Fruit fly (Drosophila melanogaster) whole organism, prepupa: ENCODE results near the gene SdhBL.

Experiments used
- Blimp-1 ChIP-seq: fragments of 200-800 bp; sonication (Bioruptor generic); optimal IDR thresholded peaks from 3 replicates; lab custom pipeline; 2017; ENCODE audit warnings: missing biosample characterization, missing genetic modification characterization, mild to moderate bottlenecking, moderate library complexity, missing genetic modification reagents
- CG10631 ChIP-seq: fragments of 200-800 bp; sonication (Bioruptor generic); optimal IDR thresholded peaks from 2 replicates; lab custom pipeline; 2016; ENCODE audit warnings: missing biosample characterization, missing genetic modification characterization
- CG10669 ChIP-seq: fragments of 200-800 bp; sonication (Bioruptor generic); optimal IDR thresholded peaks from 3 replicates; lab custom pipeline; 2018; ENCODE audit warnings: missing biosample characterization, mild to moderate bottlenecking, missing genetic modification characterization, moderate library complexity
- CG11294 ChIP-seq: fragments of 200-800 bp; sonication (Bioruptor generic); IDR thresholded peaks from 2 replicates; pipeline ENCODE4 v1.3.6; 2022; ENCODE audit warnings: missing biosample characterization, missing genetic modification characterization
- CG11762 ChIP-seq: fragments of 200-800 bp; sonication (Bioruptor generic); optimal IDR thresholded peaks from 3 replicates; lab custom pipeline; 2016; ENCODE audit warnings: missing biosample characterization, missing genetic modification characterization; ENCODE audit not compliant: insufficient read depth
- CG11902 ChIP-seq: fragments of 200-800 bp; sonication (Bioruptor generic); optimal IDR thresholded peaks from 3 replicates; lab custom pipeline; 2016; ENCODE audit warnings: missing biosample characterization, missing genetic modification characterization
- CG15336 ChIP-seq: fragments of 200-800 bp; sonication (Bioruptor generic); IDR thresholded peaks from 2 replicates; pipeline ENCODE4 v1.3.6; 2022; ENCODE audit warnings: missing biosample characterization, missing genetic modification characterization
- CG16779 ChIP-seq: fragments of 200-800 bp; sonication (Bioruptor generic); optimal IDR thresholded peaks from 3 replicates; lab custom pipeline; 2017; ENCODE audit warnings: missing biosample characterization, mild to moderate bottlenecking, missing genetic modification characterization
- CG3032 ChIP-seq: fragments of 200-800 bp; optimal IDR thresholded peaks from 2 replicates; lab custom pipeline; 2019; ENCODE audit warnings: missing biosample characterization, mild to moderate bottlenecking, missing genetic modification characterization, moderate library complexity
- CG32006 ChIP-seq: fragments of 200-800 bp; sonication (Bioruptor generic); optimal IDR thresholded peaks from 3 replicates; lab custom pipeline; 2017; ENCODE audit warnings: missing biosample characterization, mild to moderate bottlenecking, missing genetic modification characterization
- CG34406 ChIP-seq: fragments of 200-800 bp; sonication (Bioruptor generic); optimal IDR thresholded peaks from 3 replicates; lab custom pipeline; 2016; ENCODE audit warnings: missing biosample characterization, missing genetic modification characterization
- CG3919 ChIP-seq: fragments of 200-800 bp; sonication (Bioruptor generic); optimal IDR thresholded peaks from 3 replicates; lab custom pipeline; 2016; ENCODE audit warnings: missing biosample characterization, missing genetic modification characterization
- CG4318 ChIP-seq: fragments of 200-800 bp; sonication (Bioruptor generic); optimal IDR thresholded peaks from 3 replicates; lab custom pipeline; 2017; ENCODE audit warnings: missing biosample characterization, mild to moderate bottlenecking, missing genetic modification characterization
- CG6163 ChIP-seq: fragments of 200-800 bp; sonication (Bioruptor generic); IDR thresholded peaks from 3 replicates; pipeline ENCODE4 v1.3.6; 2022; ENCODE audit warnings: missing biosample characterization, missing genetic modification characterization
- CG6276 ChIP-seq: fragments of 200-800 bp; sonication (Bioruptor generic); optimal IDR thresholded peaks from 2 replicates; lab custom pipeline; 2017; ENCODE audit warnings: missing biosample characterization, mild to moderate bottlenecking, missing genetic modification characterization
- CG6792 ChIP-seq: fragments of 200-800 bp; sonication (Bioruptor generic); optimal IDR thresholded peaks from 3 replicates; lab custom pipeline; 2016; ENCODE audit warnings: missing biosample characterization, missing genetic modification characterization
- CG6854 ChIP-seq: fragments of 200-800 bp; sonication (Bioruptor generic); optimal IDR thresholded peaks from 2 replicates; lab custom pipeline; 2017; ENCODE audit warnings: missing biosample characterization, mild to moderate bottlenecking, missing genetic modification characterization
- CG7368 ChIP-seq: fragments of 200-800 bp; sonication (Bioruptor generic); optimal IDR thresholded peaks from 3 replicates; lab custom pipeline; 2016; ENCODE audit warnings: missing biosample characterization, missing genetic modification characterization
- CG8319 ChIP-seq: fragments of 200-800 bp; sonication (Bioruptor generic); optimal IDR thresholded peaks from 3 replicates; lab custom pipeline; 2016; ENCODE audit warnings: missing biosample characterization, missing genetic modification characterization
- CG8632 ChIP-seq: fragments of 200-800 bp; sonication (Bioruptor generic); optimal IDR thresholded peaks from 3 replicates; lab custom pipeline; 2016; ENCODE audit warnings: missing biosample characterization, missing genetic modification characterization
- CG9139 ChIP-seq: fragments of 200-800 bp; sonication (Bioruptor generic); optimal IDR thresholded peaks from 3 replicates; lab custom pipeline; 2017; ENCODE audit warnings: missing biosample characterization, mild to moderate bottlenecking, missing genetic modification characterization
- Eip75B ChIP-seq: fragments of 200-800 bp; sonication (Bioruptor generic); optimal IDR thresholded peaks from 3 replicates; lab custom pipeline; 2016; ENCODE audit warnings: missing biosample characterization, missing genetic modification characterization
- Eip78C ChIP-seq: fragments of 200-800 bp; sonication (Bioruptor generic); peaks from one replicate; lab custom pipeline; 2016; ENCODE audit warnings: missing biosample characterization, missing genetic modification characterization
- Eip93F ChIP-seq: fragments of 200-800 bp; sonication (Bioruptor generic); optimal IDR thresholded peaks from 2 replicates; lab custom pipeline; 2016; ENCODE audit warnings: missing biosample characterization, mild to moderate bottlenecking, missing genetic modification characterization
- Ets21C ChIP-seq: fragments of 200-800 bp; sonication (Bioruptor generic); optimal IDR thresholded peaks from 3 replicates; lab custom pipeline; 2016; ENCODE audit warnings: missing biosample characterization, missing genetic modification characterization
- Ets96B ChIP-seq: fragments of 200-800 bp; optimal IDR thresholded peaks from 2 replicates; lab custom pipeline; 2019; ENCODE audit warnings: missing biosample characterization, mild to moderate bottlenecking, missing genetic modification characterization, moderate library complexity
- Gug ChIP-seq: fragments of 200-800 bp; sonication (Bioruptor generic); IDR thresholded peaks from 2 replicates; pipeline ENCODE4 v1.3.6; 2022; ENCODE audit warnings: missing biosample characterization, missing genetic modification characterization
- Hr38 ChIP-seq: sonication (Bioruptor generic); optimal IDR thresholded peaks from 2 replicates; lab custom pipeline; 2016; ENCODE audit warnings: missing biosample characterization, missing genetic modification characterization
- Hr39 ChIP-seq: fragments of 200-800 bp; sonication (Bioruptor generic); optimal IDR thresholded peaks from 2 replicates; lab custom pipeline; 2016; ENCODE audit warnings: missing biosample characterization, missing genetic modification characterization
- Lpt ChIP-seq: fragments of 200-800 bp; sonication (Bioruptor generic); optimal IDR thresholded peaks from 3 replicates; lab custom pipeline; 2016; ENCODE audit warnings: missing biosample characterization, missing genetic modification characterization
- Met ChIP-seq: fragments of 200-800 bp; sonication (Bioruptor generic); optimal IDR thresholded peaks from 3 replicates; lab custom pipeline; 2016; ENCODE audit warnings: missing biosample characterization, missing genetic modification characterization
- OdsH ChIP-seq: fragments of 200-800 bp; sonication (Bioruptor generic); optimal IDR thresholded peaks from 3 replicates; lab custom pipeline; 2016; ENCODE audit warnings: missing biosample characterization, missing genetic modification characterization
- Smox ChIP-seq: fragments of 200-800 bp; sonication (Bioruptor generic); optimal IDR thresholded peaks from 3 replicates; lab custom pipeline; 2016; ENCODE audit warnings: missing biosample characterization, missing genetic modification characterization
- Sox14 ChIP-seq: fragments of 200-800 bp; sonication (Bioruptor generic); optimal IDR thresholded peaks from 3 replicates; lab custom pipeline; 2016; ENCODE audit warnings: missing biosample characterization, missing genetic modification characterization
- Sox15 ChIP-seq: fragments of 200-800 bp; sonication (Bioruptor generic); optimal IDR thresholded peaks from 3 replicates; lab custom pipeline; 2016; ENCODE audit warnings: missing biosample characterization, missing genetic modification characterization
- achi ChIP-seq: fragments of 200-800 bp; sonication (Bioruptor generic); optimal IDR thresholded peaks from 3 replicates; lab custom pipeline; 2016; ENCODE audit warnings: missing biosample characterization, missing genetic modification characterization
- acj6 ChIP-seq: fragments of 200-800 bp; sonication (Bioruptor generic); optimal IDR thresholded peaks from 3 replicates; lab custom pipeline; 2016; ENCODE audit warnings: missing biosample characterization, missing genetic modification characterization
- cyc ChIP-seq: fragments of 200-800 bp; sonication (Bioruptor generic); optimal IDR thresholded peaks from 3 replicates; lab custom pipeline; 2016; ENCODE audit warnings: missing biosample characterization, missing genetic modification characterization
- dac ChIP-seq: fragments of 200-800 bp; sonication (Bioruptor generic); optimal IDR thresholded peaks from 2 replicates; lab custom pipeline; 2017; ENCODE audit warnings: missing biosample characterization, mild to moderate bottlenecking, missing genetic modification characterization
- esn ChIP-seq: fragments of 200-800 bp; sonication (Bioruptor generic); optimal IDR thresholded peaks from 2 replicates; lab custom pipeline; 2016; ENCODE audit warnings: missing biosample characterization, mild to moderate bottlenecking, missing genetic modification characterization, moderate library complexity
- fd59A ChIP-seq: fragments of 200-800 bp; sonication (Bioruptor generic); optimal IDR thresholded peaks from 2 replicates; lab custom pipeline; 2017; ENCODE audit warnings: missing biosample characterization, mild to moderate bottlenecking, missing genetic modification characterization, missing genetic modification reagents
- fkh ChIP-seq: fragments of 200-800 bp; sonication (Bioruptor generic); optimal IDR thresholded peaks from 3 replicates; lab custom pipeline; 2017; ENCODE audit warnings: missing biosample characterization, mild to moderate bottlenecking, missing genetic modification characterization, moderate library complexity
- lz ChIP-seq: fragments of 200-800 bp; sonication (Bioruptor generic); optimal IDR thresholded peaks from 3 replicates; lab custom pipeline; 2016; ENCODE audit warnings: missing biosample characterization, missing genetic modification characterization
- pdm3 ChIP-seq: fragments of 200-800 bp; sonication (Bioruptor generic); optimal IDR thresholded peaks from 3 replicates; lab custom pipeline; 2016; ENCODE audit warnings: missing biosample characterization, missing genetic modification characterization
- ss ChIP-seq, 2 experiments: fragments of 200-800 bp; sonication (Bioruptor generic); optimal IDR thresholded peaks; 2 replicates in 1 of 2; 3 replicates in 1 of 2; lab custom pipeline; 2017 to 2018; ENCODE audit warnings: mild to moderate bottlenecking in 2 of 2, missing biosample characterization in 2 of 2, missing genetic modification characterization in 2 of 2, moderate library complexity in 1 of 2
- svp ChIP-seq: fragments of 200-800 bp; sonication (Bioruptor generic); peaks from one replicate; lab custom pipeline; 2016; ENCODE audit warnings: missing biosample characterization, missing genetic modification characterization
- topi ChIP-seq: fragments of 200-800 bp; sonication (Bioruptor generic); optimal IDR thresholded peaks from 3 replicates; lab custom pipeline; 2016; ENCODE audit warnings: missing biosample characterization, missing genetic modification characterization

SdhBL gene

DNA sequence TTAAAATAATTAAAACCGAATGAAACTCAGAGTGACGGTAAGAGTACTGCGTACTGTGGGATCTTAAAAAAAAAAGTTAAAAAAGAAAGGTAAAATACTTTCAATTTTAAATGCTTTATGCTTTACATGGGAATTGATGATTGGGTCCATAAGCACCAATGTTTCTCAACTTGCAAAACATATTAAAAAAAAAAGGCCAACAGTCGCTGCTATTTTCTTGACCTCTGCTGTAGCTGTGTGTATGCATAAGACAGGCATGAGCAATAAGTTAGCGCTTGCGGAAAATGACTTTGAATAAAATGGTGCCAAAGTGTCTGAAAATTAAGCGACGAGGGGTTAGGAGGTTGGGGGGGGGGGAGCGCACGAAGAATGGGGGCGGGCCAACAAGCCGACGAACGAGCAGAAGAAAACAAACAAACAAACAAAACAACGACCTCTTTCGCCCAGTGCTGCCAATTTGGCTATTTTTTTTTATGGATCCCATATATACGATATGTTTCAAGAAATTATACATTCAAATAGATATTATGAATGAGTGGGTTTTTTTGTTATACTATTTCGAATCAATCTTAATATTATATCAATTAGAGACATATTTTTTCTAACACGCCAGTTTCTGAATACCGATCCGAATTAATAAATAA is 24.6 kb upstream of the SdhBL start (continued):
- TF ChIP-seq CG11294 (0 out of 2 replicates have a peak, but pooled peaks have one; percentile 36), CG15336 (GFP tag; lab: Robert Waterston, UW) (peak; percentile 58), CG11902 (GFP tag; lab: Kevin White, UChicago) (peak; percentile 55), CG34406 (peak; percentile 76), CG32006 (peak; percentile 67), Eip75B (GFP tag; lab: Kevin White, UChicago) (peak; percentile 68), CG10631 (peak; percentile 69), Smox (GFP tag; lab: Kevin White, UChicago) (peak; percentile 61), Ets96B (tag; lab: Kevin White, UChicago) (peak; percentile 56), Lpt (GFP tag; lab: Kevin White, UChicago) (peak; percentile 29), pdm3 (no peak), Eip78C (GFP tag; lab: Kevin White, UChicago) (peak; percentile 94), CG8632 (GFP tag; lab: Kevin White, UChicago) (peak; percentile 63), fkh (GFP tag; lab: Kevin White, UChicago) (peak; percentile 59), OdsH (GFP tag; lab: Kevin White, UChicago) (no peak), CG6792 (GFP tag; lab: Kevin White, UChicago) (peak; percentile 61), Eip93F (GFP tag; lab: Kevin White, UChicago) (no peak), lz (peak; percentile 71), CG8319 (GFP tag; lab: Kevin White, UChicago) (peak; percentile 38), acj6 (GFP tag; lab: Kevin White, UChicago) (peak; percentile 77), topi (peak; percentile 78), CG7368 (peak; percentile 77), CG4318 (GFP tag; lab: Kevin White, UChicago) (no peak), fd59A (GFP tag; lab: Kevin White, UChicago) (peak; percentile 62), CG9139 (no peak), dac (GFP tag; lab: Kevin White, UChicago) (no peak), Met (GFP tag; lab: Kevin White, UChicago) (no peak), achi (peak; percentile 73), CG10669 (GFP tag; lab: Kevin White, UChicago) (no peak), svp (GFP tag; lab: Kevin White, UChicago) (no peak), CG6163 (GFP tag; lab: Robert Waterston, UW) (peak; percentile 86), CG3919 (GFP tag; lab: Kevin White, UChicago) (peak; percentile 79), esn (GFP tag; lab: Kevin White, UChicago) (peak; percentile 77), Hr38 (GFP tag; lab: Kevin White, UChicago) (no peak), CG6276 (no peak), CG3032 (tag; lab: Kevin White, UChicago) (peak; percentile 59), cyc (GFP tag; lab: Kevin White, UChicago) (peak; percentile 73), Sox14 (GFP tag; lab: Kevin White, UChicago) (peak; percentile 66)

- TF ChIP-seq Gug (no peak), Ets96B (tag; lab: Kevin White, UChicago) (no peak), Eip75B (GFP tag; lab: Kevin White, UChicago) (no peak), Hr39 (GFP tag; lab: Kevin White, UChicago) (peak; percentile 8), esn (GFP tag; lab: Kevin White, UChicago) (peak; percentile 10), dac (GFP tag; lab: Kevin White, UChicago) (no peak), CG16779 (tag; lab: Kevin White, UChicago) (no peak), cyc (GFP tag; lab: Kevin White, UChicago) (peak; percentile 1), Blimp-1 (GFP tag; lab: Kevin White, UChicago) (no peak), pdm3 (no peak), CG32006 (no peak), Sox15 (GFP tag; lab: Kevin White, UChicago) (no peak), CG6854 (GFP tag; lab: Kevin White, UChicago) (no peak), Smox (GFP tag; lab: Kevin White, UChicago) (no peak), CG11902 (GFP tag; lab: Kevin White, UChicago) (no peak), ss (GFP tag; optimal IDR thresholded peaks at IDR 0.05; lab: Kevin White, UChicago) (no peak), achi (no peak), CG8632 (GFP tag; lab: Kevin White, UChicago) (no peak), fd59A (GFP tag; lab: Kevin White, UChicago) (no peak), CG3032 (tag; lab: Kevin White, UChicago) (no peak), Eip78C (GFP tag; lab: Kevin White, UChicago) (peak; percentile 45), Ets21C (GFP tag; lab: Kevin White, UChicago) (no peak), CG34406 (no peak), CG10631 (no peak), CG6163 (GFP tag; lab: Robert Waterston, UW) (no peak), CG11762 (no peak), CG4318 (GFP tag; lab: Kevin White, UChicago) (no peak)
These were observed 10.1 kb upstream of the SdhBL start, which contains the start of gene CG7332 for dm6 chrX:18883999-18884671. CG7332 (plus strand) TSS chrX:18884513.
